Worm (Caenorhabditis elegans) whole organism, midembryonic: ENCODE measurements around the gene glt-5.

Experiments
- cog-1 ChIP-seq: sonication (generic microtip); optimal IDR thresholded peaks from 2 replicates; lab custom pipeline; 2016; ENCODE audit warnings: missing genetic modification characterization, missing compliant biosample characterization
- flt-1 ChIP-seq: fragments of 200-800 bp; sonication (Bioruptor generic); IDR thresholded peaks from 2 replicates; pipeline ENCODE4 v1.3.6; 2022; ENCODE audit warnings: missing genetic modification characterization, missing compliant biosample characterization
- ref-1 ChIP-seq: fragments of 200-800 bp; sonication (Bioruptor generic); conservative IDR thresholded peaks from 2 replicates; pipeline ENCODE4 v1.3.6; 2022; ENCODE audit warnings: missing genetic modification reagents, missing genetic modification characterization, missing compliant biosample characterization
- ztf-29 ChIP-seq: fragments of 200-800 bp; sonication (Bioruptor generic); IDR thresholded peaks from 2 replicates; pipeline ENCODE4 v1.3.6; 2022; ENCODE audit warnings: missing genetic modification reagents, missing genetic modification characterization, missing compliant biosample characterization

DNA sequence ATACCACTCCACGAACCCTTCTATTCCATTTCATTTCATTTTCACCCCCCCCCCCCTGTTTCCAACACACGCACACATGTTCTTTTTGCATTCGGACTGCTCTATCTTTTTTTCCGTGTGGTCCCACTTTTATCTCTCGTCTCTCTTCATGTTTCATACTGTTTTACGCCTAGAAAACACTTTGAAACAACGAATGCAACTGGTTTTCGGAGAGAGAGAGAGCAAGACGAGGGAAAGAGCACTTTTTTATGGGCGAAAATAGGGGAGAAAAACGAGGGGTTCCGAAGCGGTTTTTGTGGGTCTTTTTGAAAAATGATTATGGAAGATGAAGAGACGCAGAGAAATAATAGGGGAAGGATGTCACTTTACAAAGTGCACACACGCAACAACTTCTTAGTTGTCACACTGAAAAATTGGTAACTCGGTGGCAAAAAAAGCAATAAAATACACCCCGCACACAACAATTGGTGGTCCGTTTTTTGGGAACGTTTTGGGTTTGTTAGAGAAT is 18.6 kb upstream of the glt-5 start:
- TF ChIP-seq ztf-29 (GFP tag; lab: Robert Waterston, UW) (no peak), cog-1 (tag; lab: Kevin White, UChicago) (no peak), ref-1 (GFP tag; lab: Robert Waterston, UW) (no peak), flt-1 (GFP tag; lab: Robert Waterston, UW) (no peak)
